Worm (Caenorhabditis elegans) whole organism, early embryonic: Measurements from ENCODE around the gene srh-47.

Experiments used
- B0310.2 ChIP-seq: sonication (generic microtip); optimal IDR thresholded peaks from 2 replicates; lab custom pipeline; 2016; ENCODE audit warnings: mild to moderate bottlenecking, missing genetic modification characterization, missing compliant biosample characterization
- F13C5.2 ChIP-seq: sonication (generic microtip); optimal IDR thresholded peaks from 2 replicates; lab custom pipeline; 2017; ENCODE audit warnings: mild to moderate bottlenecking, missing genetic modification characterization, inconsistent platforms, missing compliant biosample characterization
- aly-1 ChIP-seq: sonication (generic microtip); optimal IDR thresholded peaks from 2 replicates; lab custom pipeline; 2016; ENCODE audit warnings: missing genetic modification characterization, missing compliant biosample characterization
- ama-1 ChIP-seq: fragments of 150-350 bp; optimal IDR thresholded peaks from 2 replicates; lab custom pipeline; 2014
- ceh-13 ChIP-seq: fragments of 200-800 bp; sonication (Bioruptor generic); optimal IDR thresholded peaks from 2 replicates; lab custom pipeline; 2018; ENCODE audit warnings: mild to moderate bottlenecking, missing genetic modification characterization, missing compliant biosample characterization
- ceh-36 ChIP-seq: sonication (generic microtip); optimal IDR thresholded peaks from 2 replicates; lab custom pipeline; 2016; ENCODE audit warnings: missing genetic modification characterization, inconsistent platforms, missing compliant biosample characterization
- ets-7 ChIP-seq: sonication (generic microtip); optimal IDR thresholded peaks from 2 replicates; lab custom pipeline; 2016; ENCODE audit warnings: missing genotype, missing genetic modification characterization, missing compliant biosample characterization
- flt-1 ChIP-seq: fragments of 200-800 bp; sonication (Bioruptor generic); IDR thresholded peaks from 2 replicates; pipeline ENCODE4 v1.3.6; 2022; ENCODE audit warnings: missing genetic modification characterization, missing compliant biosample characterization
- hmbx-1 ChIP-seq: sonication (generic microtip); optimal IDR thresholded peaks from 2 replicates; lab custom pipeline; 2016; ENCODE audit warnings: mild to moderate bottlenecking, missing genetic modification characterization, missing compliant biosample characterization
- hmg-4 ChIP-seq: fragments of 200-800 bp; sonication (Bioruptor generic); optimal IDR thresholded peaks from 2 replicates; lab custom pipeline; 2018; ENCODE audit warnings: mild to moderate bottlenecking, missing genetic modification characterization, missing compliant biosample characterization
- hnd-1 ChIP-seq: sonication (generic microtip); optimal IDR thresholded peaks from 2 replicates; lab custom pipeline; 2016; ENCODE audit warnings: missing genetic modification characterization, missing compliant biosample characterization
- pes-1 ChIP-seq: fragments of 200-800 bp; sonication (Bioruptor generic); IDR thresholded peaks from 2 replicates; pipeline ENCODE4 v1.3.6; 2022; ENCODE audit warnings: missing genetic modification reagents, missing genetic modification characterization, missing compliant biosample characterization
- scrt-1 ChIP-seq: fragments of 200-800 bp; sonication (Bioruptor generic); IDR thresholded peaks from 2 replicates; pipeline ENCODE4 v1.3.6; 2022; ENCODE audit warnings: missing genetic modification characterization, missing compliant biosample characterization
- sea-1 ChIP-seq: fragments of 200-800 bp; sonication (Bioruptor generic); conservative IDR thresholded peaks from 2 replicates; pipeline ENCODE4 v1.3.6; 2022; ENCODE audit warnings: missing genetic modification characterization, missing compliant biosample characterization
- tbx-11 ChIP-seq: fragments of 200-800 bp; sonication (Bioruptor generic); IDR thresholded peaks from 2 replicates; pipeline ENCODE4 v1.3.6; 2022; ENCODE audit warnings: missing genetic modification characterization, missing compliant biosample characterization
- tbx-37 ChIP-seq: fragments of 200-800 bp; sonication (Bioruptor generic); conservative IDR thresholded peaks from 2 replicates; pipeline ENCODE4 v1.3.6; 2022; ENCODE audit warnings: missing genetic modification reagents, missing genetic modification characterization, missing compliant biosample characterization
- tra-4 ChIP-seq: sonication (generic microtip); optimal IDR thresholded peaks from 2 replicates; lab custom pipeline; 2017; ENCODE audit warnings: missing genetic modification characterization, missing compliant biosample characterization

The srh-47 gene

DNA sequence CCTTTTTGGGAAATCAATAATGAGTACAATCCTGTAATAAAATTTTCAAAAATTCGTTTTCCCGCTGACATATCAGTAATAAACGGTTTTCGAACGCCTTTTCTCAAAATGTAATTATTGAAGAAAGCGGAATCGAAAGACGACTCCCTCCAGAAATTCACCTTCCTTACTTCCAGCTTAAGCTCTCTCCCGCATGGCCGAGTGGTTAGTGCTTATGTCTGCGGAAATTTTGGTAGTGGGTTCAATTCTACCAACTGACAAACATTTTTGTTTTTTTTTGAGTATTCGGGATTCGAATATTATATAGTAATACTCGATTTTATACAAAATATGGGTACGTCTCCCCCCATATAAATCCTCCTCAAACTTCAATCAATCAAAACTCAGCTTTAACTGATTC lies 31.4 kb upstream of the srh-47 start:
- 0 out of 2 replicates have a peak, but pooled peaks have one; percentile 30 for TF ChIP-seq flt-1 (GFP tag; lab: Robert Waterston, UW)

DNA sequence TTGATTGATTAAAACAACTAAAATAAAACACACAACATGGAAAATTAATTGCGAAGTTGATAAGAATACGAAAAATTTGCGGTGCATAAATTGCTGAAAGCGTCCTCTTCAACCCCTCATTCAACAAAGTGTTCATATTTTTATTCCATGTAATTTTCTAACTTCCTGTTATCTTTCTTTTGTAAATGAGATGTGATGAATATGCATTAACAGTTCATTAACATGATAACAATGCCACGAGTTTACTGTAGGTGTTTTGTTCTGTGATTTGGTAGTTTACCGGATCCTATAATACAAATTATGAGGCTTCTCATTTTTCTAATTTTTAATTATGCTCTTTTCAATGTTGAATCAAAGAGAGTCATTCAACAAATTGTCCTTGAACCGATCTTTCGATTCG lies 28.7 kb upstream of the srh-47 start, which contains the start of gene F47G9.6:
F47G9.6 (plus strand) TSS at position 301 of the 400 bp plus-strand sequence.
- TF ChIP-seq tra-4 (tag; lab: Kevin White, UChicago) (no peak), ceh-13 (GFP tag; lab: Kevin White, UChicago) (no peak), scrt-1 (GFP tag; lab: Robert Waterston, UW) (no peak), B0310.2 (tag; lab: Kevin White, UChicago) (no peak), ets-7 (tag; lab: Kevin White, UChicago) (no peak), ceh-36 (tag; lab: Kevin White, UChicago) (no peak), F13C5.2 (tag; lab: Kevin White, UChicago) (no peak), tbx-11 (GFP tag; lab: Robert Waterston, UW) (no peak), ama-1 (lab: Kevin White, UChicago) (no peak), aly-1 (tag; lab: Kevin White, UChicago) (no peak), pes-1 (GFP tag; lab: Robert Waterston, UW) (no peak), hmbx-1 (tag; lab: Kevin White, UChicago) (no peak), flt-1 (GFP tag; lab: Robert Waterston, UW) (no peak), tbx-37 (GFP tag; lab: Robert Waterston, UW) (no peak), sea-1 (GFP tag; lab: Robert Waterston, UW) (no peak), hnd-1 (tag; lab: Kevin White, UChicago) (no peak)

DNA sequence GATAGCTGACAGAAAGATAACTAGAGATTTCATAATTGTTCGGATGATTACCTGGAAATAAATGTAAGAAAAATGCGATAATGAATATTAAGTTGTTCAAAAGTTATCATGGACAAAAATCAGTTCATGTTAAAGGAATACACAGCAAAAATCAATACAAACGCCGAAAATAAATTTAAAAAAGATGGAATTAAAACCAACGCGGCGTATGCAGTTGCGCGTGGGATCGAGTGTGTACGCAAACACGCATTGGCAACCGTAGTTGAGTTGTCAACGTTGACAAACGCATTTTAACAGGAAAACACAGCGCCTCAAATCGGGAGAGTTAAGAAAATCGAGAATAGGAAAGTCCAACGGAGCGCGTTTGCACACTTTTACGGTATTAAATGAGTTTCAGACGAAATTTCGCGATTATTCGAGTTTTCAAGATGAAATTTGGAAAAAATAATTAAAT lies 26.5 kb upstream of the srh-47 start, which contains the start of gene tmed-10:
tmed-10 (minus strand) TSS at position 51 of the 454 bp plus-strand sequence.
- TF ChIP-seq tra-4 (tag; lab: Kevin White, UChicago) (no peak), flt-1 (GFP tag; lab: Robert Waterston, UW) (peak; percentile 50; the same call in 1 of the 2 replicates)

DNA sequence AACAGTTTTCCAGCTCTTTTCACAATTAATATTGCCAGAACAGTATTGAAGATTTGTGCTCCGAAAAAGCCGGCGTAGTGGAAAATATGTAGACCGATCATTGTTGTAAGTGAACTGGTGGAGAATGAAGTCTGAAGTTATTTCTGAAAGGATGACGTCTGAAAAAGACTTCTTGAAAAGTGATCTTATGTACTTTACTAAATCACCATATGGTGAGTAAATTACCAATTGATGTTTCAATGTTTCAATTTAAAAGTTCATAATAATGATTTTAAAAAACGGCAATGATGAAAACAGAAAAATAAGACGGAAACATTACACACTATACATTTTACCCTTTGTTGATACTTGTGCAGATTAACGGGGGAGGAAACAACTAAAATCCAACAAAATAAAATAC lies 23.3 kb upstream of the srh-47 start, which contains the start of gene str-141:
str-141 (minus strand) TSS at position 101 of the 400 bp plus-strand sequence.
- TF ChIP-seq tbx-37 (GFP tag; lab: Robert Waterston, UW) (no peak), scrt-1 (GFP tag; lab: Robert Waterston, UW) (no peak), hmg-4 (GFP tag; lab: Kevin White, UChicago) (no peak), ama-1 (lab: Kevin White, UChicago) (no peak), F13C5.2 (tag; lab: Kevin White, UChicago) (no peak), sea-1 (GFP tag; lab: Robert Waterston, UW) (no peak), tra-4 (tag; lab: Kevin White, UChicago) (no peak)

DNA sequence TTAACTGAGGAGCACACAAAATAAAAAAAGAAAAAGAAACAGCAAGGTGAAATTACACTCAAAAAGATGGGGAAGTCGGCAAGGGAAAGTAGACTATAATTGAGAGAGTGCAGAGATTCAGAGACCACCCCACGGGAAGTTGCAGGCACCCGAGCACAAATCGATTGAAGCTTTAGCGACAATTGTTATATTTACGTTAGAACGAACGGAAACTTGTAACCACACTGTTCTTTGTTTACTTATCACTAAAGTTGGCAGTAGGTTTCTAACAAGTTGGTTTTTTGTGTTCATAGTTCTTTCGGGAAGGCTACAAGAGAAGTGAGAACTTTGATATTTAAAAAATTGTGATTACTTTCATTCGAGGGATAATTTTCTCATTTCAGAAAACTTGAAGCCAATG lies 21.3 kb upstream of the srh-47 start, which contains the start of gene F47G9.4:
F47G9.4 (minus strand) TSS at position 98 of the 400 bp plus-strand sequence.
- no peak for TF ChIP-seq tra-4 (tag; lab: Kevin White, UChicago)
- TF ChIP-seq tbx-11 (GFP tag; lab: Robert Waterston, UW), result no peak
- no peak for TF ChIP-seq tbx-37 (GFP tag; lab: Robert Waterston, UW)
- no peak for TF ChIP-seq hmbx-1 (tag; lab: Kevin White, UChicago)
- no peak for TF ChIP-seq aly-1 (tag; lab: Kevin White, UChicago)
- no peak for TF ChIP-seq F13C5.2 (tag; lab: Kevin White, UChicago)
- TF ChIP-seq pes-1 (GFP tag; lab: Robert Waterston, UW), result no peak
- no peak for TF ChIP-seq flt-1 (GFP tag; lab: Robert Waterston, UW)
- TF ChIP-seq ets-7 (tag; lab: Kevin White, UChicago), result no peak
- no peak for TF ChIP-seq hmg-4 (GFP tag; lab: Kevin White, UChicago)
- TF ChIP-seq B0310.2 (tag; lab: Kevin White, UChicago), result no peak
- no peak for TF ChIP-seq sea-1 (GFP tag; lab: Robert Waterston, UW)

DNA sequence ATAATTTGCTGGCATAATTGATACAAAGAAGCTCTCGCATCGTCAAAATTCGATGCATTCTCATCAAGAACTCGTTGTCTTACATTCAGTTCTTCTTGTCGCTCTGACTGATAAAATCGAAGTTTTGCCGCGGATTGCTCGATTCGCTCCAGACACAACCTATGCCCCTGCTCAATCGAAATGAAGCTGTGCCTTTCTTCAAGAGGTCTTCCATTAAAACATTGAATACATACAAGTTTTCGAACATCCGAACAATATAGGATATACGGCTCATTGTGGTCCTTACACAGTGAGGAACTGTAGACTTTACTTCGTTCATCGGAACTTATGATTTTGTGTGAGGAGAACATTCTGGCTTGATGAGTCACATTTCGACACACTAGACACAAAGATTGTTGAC lies 20.4 kb upstream of the srh-47 start:
- TF ChIP-seq aly-1 (tag; lab: Kevin White, UChicago) (no peak), hnd-1 (tag; lab: Kevin White, UChicago) (no peak), sea-1 (GFP tag; lab: Robert Waterston, UW) (no peak)

DNA sequence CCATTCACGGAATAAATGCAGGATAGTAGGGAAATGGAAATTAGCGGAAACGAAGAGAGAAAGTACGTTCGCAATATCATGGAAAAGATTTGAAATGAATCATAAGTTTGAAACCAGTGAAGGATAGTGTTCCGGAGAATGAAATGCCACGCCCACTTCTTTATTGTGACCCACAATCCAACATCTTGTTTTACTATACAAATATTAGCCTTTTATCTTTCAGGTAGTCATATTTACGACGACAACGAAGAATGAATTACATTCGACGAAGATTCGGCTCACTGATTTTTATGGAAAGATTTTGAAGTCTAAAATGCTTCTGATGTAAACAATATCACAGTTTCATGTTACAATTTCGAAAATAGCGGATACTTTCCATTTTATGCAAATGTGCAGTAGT lies 16.4 kb upstream of the srh-47 start, which contains the start of gene cutl-18:
cutl-18 (minus strand) TSS at position 101 of the 400 bp plus-strand sequence.
- TF ChIP-seq hmbx-1 (tag; lab: Kevin White, UChicago), result no peak
- no peak for TF ChIP-seq flt-1 (GFP tag; lab: Robert Waterston, UW)
- TF ChIP-seq ceh-36 (tag; lab: Kevin White, UChicago), result no peak
- no peak for TF ChIP-seq tbx-37 (GFP tag; lab: Robert Waterston, UW)
- TF ChIP-seq hmg-4 (GFP tag; lab: Kevin White, UChicago), result no peak
- TF ChIP-seq F13C5.2 (tag; lab: Kevin White, UChicago), result no peak
- TF ChIP-seq aly-1 (tag; lab: Kevin White, UChicago), result no peak
